Worm (Caenorhabditis elegans): Measurements from ENCODE around the gene nas-4.
A peak's percentile ranks its signal among the peaks of the same experiment; 100 is the strongest.

nas-4 gene

ce11 chrIII:6462610-6463009 is 47.2 kb upstream of the nas-4 start, which contains the start of gene T26A5.8 (continued):
- TF ChIP-seq snpc-3.4 (tag; optimal IDR thresholded peaks at IDR 0.05) (peak; percentile 73), let-607 (tag; optimal IDR thresholded peaks at IDR 0.05) (peak in 1 of 2 experiments; percentile 24), fkh-3 (tag; optimal IDR thresholded peaks at IDR 0.05) (no peak), sptf-2 (GFP tag; optimal IDR thresholded peaks at IDR 0.05) (no peak), aptf-2 (GFP tag; conservative IDR thresholded peaks at IDR 0.05) (no peak), F49E8.2 (tag; optimal IDR thresholded peaks at IDR 0.05; ENCODE audit: insufficient read depth) (peak; percentile 51), ama-1 (optimal IDR thresholded peaks at IDR 0.05) (peak; percentile 10), ama-1 (GFP tag; optimal IDR thresholded peaks at IDR 0.05) (peak in 1 of 2 experiments; percentile 33), snpc-4 (GFP tag; optimal IDR thresholded peaks at IDR 0.05) (no peak), snpc-4 (tag; optimal IDR thresholded peaks at IDR 0.05) (peak in 2 of 4 experiments; percentile 10 to 19), lin-54 (GFP tag; optimal IDR thresholded peaks at IDR 0.05) (peak; percentile 63), F10E7.11 (tag; optimal IDR thresholded peaks at IDR 0.05) (peak; percentile 68), tbp1 (GFP tag; optimal IDR thresholded peaks at IDR 0.05) (peak; percentile 23), B0019.2 (GFP tag; conservative IDR thresholded peaks at IDR 0.05) (no peak), attf-6 (GFP tag; IDR thresholded peaks at IDR 0.05) (peak; percentile 31; the same call in 1 of the 2 replicates), Y56A3A.18 (GFP tag; IDR thresholded peaks at IDR 0.05) (peak; percentile 36; the same call in 1 of the 2 replicates), ceh-79 (tag; optimal IDR thresholded peaks at IDR 0.05) (no peak), egl-18 (GFP tag; IDR thresholded peaks at IDR 0.05) (0 out of 2 replicates have a peak, but pooled peaks have one; percentile 42), nfyb-1 (GFP tag; IDR thresholded peaks at IDR 0.05) (peak; percentile 56), hrde-1 (tag; optimal IDR thresholded peaks at IDR 0.05; ENCODE audit: borderline replicate concordance) (peak; percentile 82), pha-4 (tag; optimal IDR thresholded peaks at IDR 0.05) (no peak), ekl-4 (GFP tag; IDR thresholded peaks at IDR 0.05) (peak; percentile 88), F22D6.2 (tag; optimal IDR thresholded peaks at IDR 0.05) (no peak), dpff-1 (tag; optimal IDR thresholded peaks at IDR 0.05) (no peak), chd-7 (tag; optimal IDR thresholded peaks at IDR 0.05) (peak; percentile 5), ztf-3 (GFP tag; optimal IDR thresholded peaks at IDR 0.05) (peak; percentile 50), nhr-27 (tag; optimal IDR thresholded peaks at IDR 0.05) (no peak), xnd-1 (tag; optimal IDR thresholded peaks at IDR 0.05) (no peak), D2030.7 (GFP tag; IDR thresholded peaks at IDR 0.05) (no peak), nhr-90 (tag; optimal IDR thresholded peaks at IDR 0.05) (peak; percentile 7), hmg-20 (GFP tag; IDR thresholded peaks at IDR 0.05) (no peak), dpl-1 (GFP tag; optimal IDR thresholded peaks at IDR 0.05) (no peak), ceh-100 (GFP tag; IDR thresholded peaks at IDR 0.05) (peak; percentile 41; the same call in 1 of the 2 replicates), lin-26 (GFP tag; IDR thresholded peaks at IDR 0.05) (0 out of 2 replicates have a peak, but pooled peaks have one; percentile 56), madf-6 (GFP tag; IDR thresholded peaks at IDR 0.05) (peak; percentile 65), F55B11.4 (tag; optimal IDR thresholded peaks at IDR 0.05; ENCODE audit: borderline replicate concordance, insufficient read depth) (no peak), atf-7 (tag; optimal IDR thresholded peaks at IDR 0.05) (peak; percentile 33), Y53G8AR.9 (GFP tag; conservative IDR thresholded peaks at IDR 0.05) (peak; percentile 77), cebp-1 (GFP tag; IDR thresholded peaks at IDR 0.05) (no peak), cebp-1 (tag; optimal IDR thresholded peaks at IDR 0.05) (peak; percentile 26), tlf-1 (GFP tag; optimal IDR thresholded peaks at IDR 0.05) (peak; percentile 11), lsl-1 (GFP tag; optimal IDR thresholded peaks at IDR 0.05) (peak; percentile 24), Y95B8A.8 (GFP tag; IDR thresholded peaks at IDR 0.05) (0 out of 2 replicates have a peak, but pooled peaks have one; percentile 12), ztf-6 (GFP tag; IDR thresholded peaks at IDR 0.05) (no peak), sdz-38 (tag; optimal IDR thresholded peaks at IDR 0.05) (no peak), madf-3 (GFP tag; IDR thresholded peaks at IDR 0.05) (peak; percentile 74; the same call in 1 of the 2 replicates), hsf-1 (GFP tag; IDR thresholded peaks at IDR 0.05) (peak; percentile 73)
